Fruit fly (Drosophila melanogaster) whole organism, prepupa: Measurements from ENCODE around the gene CG46517.
"Not testable (repeated sequence)": the region's sequence is repeated elsewhere in the genome, so short reads cannot be mapped to it uniquely, and the experiment has no call there.

Experiments used
- CG16779 ChIP-seq: fragments of 200-800 bp; sonication (Bioruptor generic); optimal IDR thresholded peaks from 3 replicates; lab custom pipeline; 2017; ENCODE audit warnings: missing biosample characterization, mild to moderate bottlenecking, missing genetic modification characterization
- CG6792 ChIP-seq: fragments of 200-800 bp; sonication (Bioruptor generic); optimal IDR thresholded peaks from 3 replicates; lab custom pipeline; 2016; ENCODE audit warnings: missing biosample characterization, missing genetic modification characterization
- cyc ChIP-seq: fragments of 200-800 bp; sonication (Bioruptor generic); optimal IDR thresholded peaks from 3 replicates; lab custom pipeline; 2016; ENCODE audit warnings: missing biosample characterization, missing genetic modification characterization

- TF ChIP-seq cyc (GFP tag; lab: Kevin White, UChicago); CG16779 (tag; lab: Kevin White, UChicago); CG6792 (GFP tag; lab: Kevin White, UChicago): not testable (repeated sequence)
Measured at dm6 chrX:22246300-22246699, 29.1 kb downstream of the CG46517 start, which contains the start of gene CG46522.
